Worm (Caenorhabditis elegans): ENCODE measurements around the gene lrpr-1.

lrpr-1 gene

DNA sequence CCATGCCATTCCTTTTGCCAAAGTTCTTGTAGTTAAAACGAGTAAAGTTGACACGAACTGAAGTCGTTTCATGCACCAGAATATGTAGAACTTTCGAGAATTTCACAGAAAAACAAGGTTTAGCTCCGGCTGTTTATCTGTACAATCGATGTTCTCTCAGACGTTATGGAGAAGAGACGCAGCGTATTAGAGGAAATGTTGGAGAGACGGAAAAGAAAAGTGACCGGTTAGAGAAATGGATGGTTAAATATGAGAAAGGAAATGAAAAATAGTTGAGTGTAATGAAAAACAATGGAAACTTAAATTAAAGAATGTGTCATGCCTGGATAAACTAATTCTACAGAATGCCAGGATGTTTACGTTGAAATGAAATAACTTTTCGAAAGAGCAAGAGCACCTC, 46.0 kb upstream of the lrpr-1 start, which contains the start of gene pcm-1:
Gene pcm-1 (minus strand): TSS at position 187 of the 400 bp plus-strand sequence.
- TF ChIP-seq rbr-2 (tag; optimal IDR thresholded peaks at IDR 0.05) (peak; percentile 5), hlh-11 (tag; optimal IDR thresholded peaks at IDR 0.05) (peak; percentile 59), hlh-30 (tag; optimal IDR thresholded peaks at IDR 0.05; ENCODE audit: insufficient read depth) (peak; percentile 30), lsy-2 (tag; optimal IDR thresholded peaks at IDR 0.05) (peak in 1 of 2 experiments; percentile 49), unc-62 (GFP tag; optimal IDR thresholded peaks at IDR 0.05 in 1 of 2) (peak in 1 of 2 experiments; percentile 97), unc-62 (tag; optimal IDR thresholded peaks at IDR 0.05) (no peak), daf-19 (GFP tag; conservative IDR thresholded peaks at IDR 0.05) (no peak), mep-1 (tag; optimal IDR thresholded peaks at IDR 0.05) (peak; percentile 13), ctbp-1 (GFP tag; IDR thresholded peaks at IDR 0.05) (no peak), daf-16 (GFP tag; optimal IDR thresholded peaks at IDR 0.05) (peak in 1 of 2 experiments; percentile 71), daf-16 (tag; optimal IDR thresholded peaks at IDR 0.05) (peak; percentile 92), ceh-28 (tag; optimal IDR thresholded peaks at IDR 0.05) (peak; percentile 42)

DNA sequence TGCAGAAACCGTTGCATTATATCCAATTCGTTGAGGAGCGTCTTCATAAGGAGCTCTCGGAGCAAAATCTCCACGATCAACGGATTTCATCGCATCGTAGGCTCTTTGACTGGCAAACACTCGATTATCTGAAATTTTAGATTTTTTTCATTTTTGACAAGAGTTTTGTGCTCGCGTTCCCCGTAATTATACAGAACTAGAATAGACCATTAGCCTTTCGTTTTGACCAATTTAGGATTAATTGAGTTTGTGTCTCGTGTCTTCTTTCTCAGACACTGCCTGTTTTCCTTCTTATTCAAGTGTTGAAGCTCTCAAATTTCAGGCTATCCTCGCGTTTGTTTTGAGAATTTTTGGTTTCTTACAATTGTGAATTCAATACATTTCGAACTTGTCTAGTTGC, 45.4 kb upstream of the lrpr-1 start:
- TF ChIP-seq Y75B8A.6 (GFP tag; IDR thresholded peaks at IDR 0.05) (no peak), ceh-62 (tag; optimal IDR thresholded peaks at IDR 0.05) (no peak), fos-1 (tag; optimal IDR thresholded peaks at IDR 0.05) (no peak), set-16 (GFP tag; IDR thresholded peaks at IDR 0.05) (no peak), lin-39 (tag; optimal IDR thresholded peaks at IDR 0.05) (no peak), daf-8 (GFP tag; IDR thresholded peaks at IDR 0.05) (no peak), daf-19 (GFP tag; conservative IDR thresholded peaks at IDR 0.05) (no peak)

DNA sequence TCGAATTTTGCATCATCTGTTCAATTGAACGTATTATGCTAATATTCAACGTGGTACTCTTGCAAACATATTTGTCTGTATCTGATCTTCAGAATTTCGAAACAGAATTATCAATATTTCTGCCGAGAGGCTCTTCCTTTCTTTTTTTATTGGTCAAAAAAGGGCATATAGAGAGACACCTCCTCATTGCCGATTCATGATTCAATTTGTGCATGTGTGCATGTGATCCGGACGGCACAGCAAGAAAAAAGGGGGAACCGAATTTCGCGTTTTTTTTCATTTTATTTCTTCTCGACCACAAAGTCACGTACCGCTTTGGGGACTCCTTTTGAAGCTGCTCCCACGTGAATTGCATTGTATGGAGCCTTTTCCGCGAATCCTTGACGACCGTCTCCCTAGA, 43.8 kb upstream of the lrpr-1 start, which contains the start of gene mcp-1:
Gene mcp-1 (plus strand): TSS at position 292 of the 400 bp plus-strand sequence.
- peak in 1 of 2 experiments; percentile 49 for TF ChIP-seq hif-1 (tag; optimal IDR thresholded peaks at IDR 0.05)
- TF ChIP-seq ama-1 (optimal IDR thresholded peaks at IDR 0.05), result no peak
- TF ChIP-seq ceh-20 (GFP tag; IDR thresholded peaks at IDR 0.05), result no peak
- TF ChIP-seq aly-2 (tag; optimal IDR thresholded peaks at IDR 0.05), result no peak
- no peak for TF ChIP-seq spr-1 (tag; optimal IDR thresholded peaks at IDR 0.05)
- TF ChIP-seq daf-8 (GFP tag; IDR thresholded peaks at IDR 0.05), result no peak
- no peak for TF ChIP-seq nhr-41 (GFP tag; IDR thresholded peaks at IDR 0.05)
- TF ChIP-seq nhr-77 (tag; optimal IDR thresholded peaks at IDR 0.05), result no peak
- no peak for TF ChIP-seq ceh-32 (tag; optimal IDR thresholded peaks at IDR 0.05; ENCODE audit: poor library complexity)
- TF ChIP-seq nhr-42 (GFP tag; IDR thresholded peaks at IDR 0.05), result no peak
- no peak for TF ChIP-seq mdt-29 (GFP tag; IDR thresholded peaks at IDR 0.05)
- no peak for TF ChIP-seq pha-4 (GFP tag; IDR thresholded peaks at IDR 0.05)
- no peak for TF ChIP-seq pha-4 (tag; optimal IDR thresholded peaks at IDR 0.05)
- TF ChIP-seq fkh-10 (GFP tag; optimal IDR thresholded peaks at IDR 0.05), result peak; percentile 81
- TF ChIP-seq hlh-30 (tag; optimal IDR thresholded peaks at IDR 0.05; ENCODE audit: insufficient read depth), result peak; percentile 44
- TF ChIP-seq Y105C5A.15 (GFP tag; IDR thresholded peaks at IDR 0.05), result no peak
- no peak for TF ChIP-seq hlh-11 (tag; optimal IDR thresholded peaks at IDR 0.05)
- no peak for TF ChIP-seq cey-2 (tag; optimal IDR thresholded peaks at IDR 0.05; ENCODE audit: borderline replicate concordance, insufficient read depth)
- peak; percentile 67 for TF ChIP-seq ces-1 (GFP tag; optimal IDR thresholded peaks at IDR 0.05)
- no peak for TF ChIP-seq zip-2 (tag; optimal IDR thresholded peaks at IDR 0.05)
- no peak for TF ChIP-seq ceh-82 (tag; optimal IDR thresholded peaks at IDR 0.05)
- no peak for TF ChIP-seq set-16 (GFP tag; IDR thresholded peaks at IDR 0.05)
- no peak for TF ChIP-seq dmd-9 (GFP tag; IDR thresholded peaks at IDR 0.05)
- TF ChIP-seq F44E2.7 (GFP tag; IDR thresholded peaks at IDR 0.05), result no peak
- no peak for TF ChIP-seq F26F4.8 (GFP tag; conservative IDR thresholded peaks at IDR 0.05)
- TF ChIP-seq tra-1 (GFP tag; IDR thresholded peaks at IDR 0.05), result no peak
- no peak for TF ChIP-seq zag-1 (tag; optimal IDR thresholded peaks at IDR 0.05)
- TF ChIP-seq ctbp-1 (GFP tag; IDR thresholded peaks at IDR 0.05), result peak; percentile 33; the same call in 1 of the 2 replicates
- TF ChIP-seq Y75B8A.6 (GFP tag; IDR thresholded peaks at IDR 0.05), result no peak
- TF ChIP-seq lin-39 (tag; optimal IDR thresholded peaks at IDR 0.05), result no peak
- no peak for TF ChIP-seq nhr-6 (tag; optimal IDR thresholded peaks at IDR 0.05)
- TF ChIP-seq daf-12 (tag; optimal IDR thresholded peaks at IDR 0.05), result no peak
- no peak for TF ChIP-seq jun-1 (tag; optimal IDR thresholded peaks at IDR 0.05)
- TF ChIP-seq lin-38 (GFP tag; IDR thresholded peaks at IDR 0.05), result no peak
- TF ChIP-seq ztf-7 (tag; optimal IDR thresholded peaks at IDR 0.05), result no peak
- no peak for TF ChIP-seq nhr-10 (tag; optimal IDR thresholded peaks at IDR 0.05)
- TF ChIP-seq mxl-2 (GFP tag; conservative IDR thresholded peaks at IDR 0.05), result no peak
- TF ChIP-seq hmg-1.1 (GFP tag; IDR thresholded peaks at IDR 0.05), result 0 out of 2 replicates have a peak, but pooled peaks have one; percentile 7

Measured in whole organism, L4 larva.